Fruit fly (Drosophila melanogaster): ENCODE data around the gene Tektin-C.

Gene Tektin-C

dm6 chr3L:5819310-5819709, 23.0 kb upstream of the Tektin-C start (continued):
- no peak for TF ChIP-seq H15 (GFP tag; IDR thresholded peaks at IDR 0.05)
- 0 out of 2 replicates have a peak, but pooled peaks have one; percentile 37 for TF ChIP-seq CG32772 (GFP tag; IDR thresholded peaks at IDR 0.05)
- TF ChIP-seq CG31224 (GFP tag; IDR thresholded peaks at IDR 0.05), result peak; percentile 48; the same call in 1 of the 2 replicates
- no peak for TF ChIP-seq CG13894 (tag; optimal IDR thresholded peaks at IDR 0.05)
- no peak for TF ChIP-seq CG1647 (GFP tag; optimal IDR thresholded peaks at IDR 0.05)
- TF ChIP-seq run (tag; optimal IDR thresholded peaks at IDR 0.05), result no peak
- no peak for TF ChIP-seq ci (GFP tag; IDR thresholded peaks at IDR 0.05)
- peak; percentile 33; the same call in 1 of the 2 replicates for TF ChIP-seq stc (GFP tag; IDR thresholded peaks at IDR 0.05)
- TF ChIP-seq Hr3 (GFP tag; optimal IDR thresholded peaks at IDR 0.05), result no peak
- no peak for TF ChIP-seq CG43689 (GFP tag; IDR thresholded peaks at IDR 0.05)
- no peak for TF ChIP-seq CG8281 (tag; optimal IDR thresholded peaks at IDR 0.05)
- TF ChIP-seq HLHmδ (GFP tag; optimal IDR thresholded peaks at IDR 0.05), result no peak
- TF ChIP-seq lov (optimal IDR thresholded peaks at IDR 0.05), result no peak
- no peak for TF ChIP-seq lov (GFP tag; IDR thresholded peaks at IDR 0.05)
- no peak for TF ChIP-seq schlank (tag; optimal IDR thresholded peaks at IDR 0.05)
- peak; percentile 33 for TF ChIP-seq fd3F (GFP tag; optimal IDR thresholded peaks at IDR 0.05)
- TF ChIP-seq cg (GFP tag; optimal IDR thresholded peaks at IDR 0.05), result no peak
- TF ChIP-seq Dref (GFP tag; IDR thresholded peaks at IDR 0.05), result no peak
- TF ChIP-seq chif (GFP tag; optimal IDR thresholded peaks at IDR 0.05), result peak in 1 of 2 experiments; percentile 25
- peak; percentile 56; the same call in 1 of the 2 replicates for TF ChIP-seq CG9932 (GFP tag; IDR thresholded peaks at IDR 0.05)
- TF ChIP-seq nom (GFP tag; optimal IDR thresholded peaks at IDR 0.05), result no peak
- no peak for TF ChIP-seq ham (GFP tag; IDR thresholded peaks at IDR 0.05)
- peak; percentile 45 for TF ChIP-seq bcd (GFP tag; optimal IDR thresholded peaks at IDR 0.05)
- TF ChIP-seq sr (GFP tag; IDR thresholded peaks at IDR 0.05), result no peak
- TF ChIP-seq CG11456 (GFP tag; IDR thresholded peaks at IDR 0.05), result no peak
- no peak for TF ChIP-seq tin (GFP tag; optimal IDR thresholded peaks at IDR 0.05)
- TF ChIP-seq hbn (GFP tag; IDR thresholded peaks at IDR 0.05; ENCODE audit: partially characterized antibody), result no peak
- TF ChIP-seq Xbp1 (GFP tag; optimal IDR thresholded peaks at IDR 0.05), result peak; percentile 32
- no peak for TF ChIP-seq CG11723 (GFP tag; optimal IDR thresholded peaks at IDR 0.05)
- no peak for TF ChIP-seq gsb (GFP tag; IDR thresholded peaks at IDR 0.05)
- no peak for TF ChIP-seq ac (GFP tag; optimal IDR thresholded peaks at IDR 0.05)
- peak; percentile 8 for TF ChIP-seq gcm (GFP tag; optimal IDR thresholded peaks at IDR 0.05)
- TF ChIP-seq ap (GFP tag; IDR thresholded peaks at IDR 0.05), result no peak
- no peak for TF ChIP-seq Nf-YB (GFP tag; optimal IDR thresholded peaks at IDR 0.05)
- TF ChIP-seq CG17361 (GFP tag; IDR thresholded peaks at IDR 0.05), result peak; percentile 44; the same call in 1 of the 3 replicates
- no peak for TF ChIP-seq so (GFP tag; IDR thresholded peaks at IDR 0.05)
- TF ChIP-seq CG11398 (GFP tag; optimal IDR thresholded peaks at IDR 0.05), result no peak
- peak; percentile 15 for TF ChIP-seq HLH54F (GFP tag; optimal IDR thresholded peaks at IDR 0.05)
- peak; percentile 3 for TF ChIP-seq CG12659 (GFP tag; optimal IDR thresholded peaks at IDR 0.05)
- no peak for TF ChIP-seq CG11560 (tag; IDR thresholded peaks at IDR 0.05)
- no peak for TF ChIP-seq otp (GFP tag; IDR thresholded peaks at IDR 0.05)
- TF ChIP-seq CG8924 (tag; optimal IDR thresholded peaks at IDR 0.05), result no peak
- TF ChIP-seq grn (GFP tag; optimal IDR thresholded peaks at IDR 0.05), result no peak
- TF ChIP-seq chn (GFP tag; optimal IDR thresholded peaks at IDR 0.05), result no peak
- TF ChIP-seq MESR4 (GFP tag; optimal IDR thresholded peaks at IDR 0.05), result no peak
- no peak for TF ChIP-seq CG1024 (GFP tag; IDR thresholded peaks at IDR 0.05)
- TF ChIP-seq vfl (GFP tag; optimal IDR thresholded peaks at IDR 0.05), result no peak
- TF ChIP-seq CG12391 (tag; optimal IDR thresholded peaks at IDR 0.05), result peak; percentile 32
- peak; percentile 86 for TF ChIP-seq Med (GFP tag)
- TF ChIP-seq ase (GFP tag; IDR thresholded peaks at IDR 0.05), result no peak
- TF ChIP-seq nau (GFP tag; optimal IDR thresholded peaks at IDR 0.05), result no peak
- TF ChIP-seq CG7556 (GFP tag; optimal IDR thresholded peaks at IDR 0.05), result peak; percentile 9

Data from whole organism, embryonic.